Worm (Caenorhabditis elegans) whole organism, young adult: ENCODE results near the gene ttr-44.

Experiments used
- B0019.2 ChIP-seq: fragments of 200-800 bp; sonication (Bioruptor generic); conservative IDR thresholded peaks from 2 replicates; pipeline ENCODE4 v1.3.6; 2022; ENCODE audit warnings: missing genetic modification reagents, missing genetic modification characterization, missing compliant biosample characterization
- B0261.1 ChIP-seq: sonication (generic microtip); optimal IDR thresholded peaks from 2 replicates; lab custom pipeline; 2016; ENCODE audit warnings: mild to moderate bottlenecking, missing genetic modification characterization, moderate library complexity, missing compliant biosample characterization
- B0336.3 ChIP-seq: fragments of 200-800 bp; sonication (Bioruptor generic); IDR thresholded peaks from 2 replicates; pipeline ENCODE4 v1.3.6; 2022; ENCODE audit warnings: missing genetic modification characterization, missing compliant biosample characterization
- C06A6.2 ChIP-seq: fragments of 200-800 bp; sonication (Bioruptor generic); conservative IDR thresholded peaks from 2 replicates; pipeline ENCODE4 v1.3.6; 2022; ENCODE audit warnings: missing genetic modification characterization, missing compliant biosample characterization
- D2030.7 ChIP-seq: fragments of 200-800 bp; sonication (Bioruptor generic); IDR thresholded peaks from 2 replicates; pipeline ENCODE4 v1.3.6; 2022; ENCODE audit warnings: missing genetic modification reagents, missing genetic modification characterization, missing compliant biosample characterization
- F52B5.7 ChIP-seq: sonication (generic microtip); optimal IDR thresholded peaks from 2 replicates; lab custom pipeline; 2016; ENCODE audit warnings: mild to moderate bottlenecking, missing genetic modification characterization, missing compliant biosample characterization
- F57A8.1 ChIP-seq: fragments of 200-800 bp; sonication (Bioruptor generic); optimal IDR thresholded peaks from 2 replicates; lab custom pipeline; 2018; ENCODE audit warnings: mild to moderate bottlenecking, missing genetic modification characterization, moderate library complexity, missing compliant biosample characterization
- F57C9.4 ChIP-seq: sonication (generic microtip); optimal IDR thresholded peaks from 2 replicates; lab custom pipeline; 2017; ENCODE audit warnings: mild to moderate bottlenecking, missing genetic modification characterization, missing compliant biosample characterization
- K12H6.12 ChIP-seq: fragments of 200-800 bp; sonication (Bioruptor generic); optimal IDR thresholded peaks from 2 replicates; lab custom pipeline; 2018; ENCODE audit warnings: mild to moderate bottlenecking, missing genetic modification characterization, missing compliant biosample characterization
- Y95B8A.8 ChIP-seq: fragments of 200-800 bp; sonication (Bioruptor generic); IDR thresholded peaks from 2 replicates; pipeline ENCODE4 v1.3.6; 2022; ENCODE audit warnings: missing genetic modification reagents, missing genetic modification characterization, missing compliant biosample characterization
- ZK185.1 ChIP-seq: sonication (generic microtip); optimal IDR thresholded peaks from 2 replicates; lab custom pipeline; 2016; ENCODE audit warnings: mild to moderate bottlenecking, missing genetic modification characterization, missing compliant biosample characterization; ENCODE audit not compliant: poor library complexity, severe bottlenecking
- attf-3 ChIP-seq: fragments of 200-800 bp; sonication (Bioruptor generic); conservative IDR thresholded peaks from 2 replicates; pipeline ENCODE4 v1.3.6; 2022; ENCODE audit warnings: missing genetic modification reagents, missing genetic modification characterization, missing compliant biosample characterization
- attf-5 ChIP-seq: fragments of 200-800 bp; sonication (Bioruptor generic); optimal IDR thresholded peaks from 2 replicates; lab custom pipeline; 2018; ENCODE audit warnings: mild to moderate bottlenecking, missing genetic modification characterization, missing compliant biosample characterization
- bed-2 ChIP-seq: fragments of 200-800 bp; sonication (Bioruptor generic); IDR thresholded peaks from 2 replicates; pipeline ENCODE4 v1.3.6; 2022; ENCODE audit warnings: missing genetic modification reagents, missing genetic modification characterization, missing compliant biosample characterization
- cebp-1 ChIP-seq, 2 experiments: fragments of 200-800 bp in 1 of 2; sonication (Bioruptor generic) in 1 of 2; sonication (generic microtip) in 1 of 2; IDR thresholded peaks in 1 of 2; optimal IDR thresholded peaks in 1 of 2; 2 replicates each; pipeline versions ENCODE4 v1.3.6 to Lab custom; 2017 to 2022; ENCODE audit warnings: missing compliant biosample characterization in 2 of 2, missing genetic modification characterization in 2 of 2, mild to moderate bottlenecking in 1 of 2, missing genetic modification reagents in 1 of 2, moderate library complexity in 1 of 2
- ceh-27 ChIP-seq: fragments of 200-800 bp; sonication (Bioruptor generic); optimal IDR thresholded peaks from 2 replicates; lab custom pipeline; 2018; ENCODE audit warnings: mild to moderate bottlenecking, missing genetic modification characterization, moderate library complexity, missing compliant biosample characterization
- efl-1 ChIP-seq: fragments of 150-350 bp; optimal IDR thresholded peaks from 2 replicates; lab custom pipeline; 2014; ENCODE audit warnings: missing biosample characterization, missing genetic modification reagents, missing genetic modification characterization
- egl-18 ChIP-seq: fragments of 200-800 bp; sonication (Bioruptor generic); IDR thresholded peaks from 2 replicates; pipeline ENCODE4 v1.3.6; 2022; ENCODE audit warnings: missing genetic modification reagents, missing genetic modification characterization, missing compliant biosample characterization
- egl-44 ChIP-seq: fragments of 200-800 bp; sonication (Bioruptor generic); IDR thresholded peaks from 2 replicates; pipeline ENCODE4 v1.3.6; 2022; ENCODE audit warnings: missing genetic modification reagents, missing genetic modification characterization, missing compliant biosample characterization
- egrh-3 ChIP-seq: fragments of 200-800 bp; sonication (Bioruptor generic); IDR thresholded peaks from 2 replicates; pipeline ENCODE4 v1.3.6; 2022; ENCODE audit warnings: missing genetic modification reagents, missing genetic modification characterization, missing compliant biosample characterization
- fkh-3 ChIP-seq: sonication (generic microtip); optimal IDR thresholded peaks from 2 replicates; lab custom pipeline; 2016; ENCODE audit warnings: mild to moderate bottlenecking, missing genetic modification characterization, missing compliant biosample characterization
- him-1 ChIP-seq: sonication (generic microtip); optimal IDR thresholded peaks from 2 replicates; lab custom pipeline; 2016; ENCODE audit warnings: missing genotype, missing genetic modification reagents, missing genetic modification characterization, missing compliant biosample characterization
- hlh-12 ChIP-seq: sonication (generic microtip); optimal IDR thresholded peaks from 2 replicates; lab custom pipeline; 2016; ENCODE audit warnings: missing genetic modification characterization, missing compliant biosample characterization
- hmg-1.2 ChIP-seq: fragments of 200-800 bp; sonication (Bioruptor generic); IDR thresholded peaks from 2 replicates; pipeline ENCODE4 v1.3.6; 2022; ENCODE audit warnings: missing genetic modification reagents, missing genetic modification characterization, missing compliant biosample characterization
- hsf-1 ChIP-seq: fragments of 200-800 bp; sonication (Bioruptor generic); IDR thresholded peaks from 2 replicates; pipeline ENCODE4 v1.3.6; 2022; ENCODE audit warnings: missing genetic modification reagents, missing genetic modification characterization, missing compliant biosample characterization
- lag-1 ChIP-seq: fragments of 200-800 bp; sonication (Bioruptor generic); IDR thresholded peaks from 2 replicates; pipeline ENCODE4 v1.3.6; 2022; ENCODE audit warnings: missing genetic modification reagents, missing genetic modification characterization, missing compliant biosample characterization
- let-526 ChIP-seq: fragments of 200-800 bp; sonication (Bioruptor generic); IDR thresholded peaks from 2 replicates; pipeline ENCODE4 v1.3.6; 2022; ENCODE audit warnings: missing genetic modification reagents, missing genetic modification characterization, missing compliant biosample characterization
- let-607 ChIP-seq, 2 experiments: fragments of 200-800 bp in 1 of 2; sonication (Bioruptor generic) in 1 of 2; sonication (generic microtip) in 1 of 2; optimal IDR thresholded peaks; 2 replicates each; lab custom pipeline; 2016 to 2018; ENCODE audit warnings: mild to moderate bottlenecking in 2 of 2, missing compliant biosample characterization in 2 of 2, missing genetic modification characterization in 2 of 2, moderate library complexity in 2 of 2, missing genotype in 1 of 2
- lin-26 ChIP-seq: fragments of 200-800 bp; sonication (Bioruptor generic); IDR thresholded peaks from 2 replicates; pipeline ENCODE4 v1.3.6; 2022; ENCODE audit warnings: missing genetic modification reagents, missing genetic modification characterization, missing compliant biosample characterization
- lin-35 ChIP-seq, 3 experiments: fragments of 150-350 bp in 2 of 3; sonication (generic microtip) in 1 of 3; optimal IDR thresholded peaks; 2 replicates each; lab custom pipeline; 2014 to 2018; ENCODE audit warnings: missing biosample characterization in 3 of 3, missing genetic modification characterization in 3 of 3, missing genetic modification reagents in 3 of 3
- lin-40 ChIP-seq: sonication (generic microtip); optimal IDR thresholded peaks from 2 replicates; lab custom pipeline; 2016; ENCODE audit warnings: missing genetic modification characterization, mild to moderate bottlenecking, missing compliant biosample characterization, missing genotype, missing genetic modification reagents
- lir-1 ChIP-seq: fragments of 200-800 bp; sonication (Bioruptor generic); conservative IDR thresholded peaks from 2 replicates; pipeline ENCODE4 v1.3.6; 2022; ENCODE audit warnings: missing genetic modification reagents, missing genetic modification characterization, missing compliant biosample characterization
- madf-10 ChIP-seq: sonication (generic microtip); optimal IDR thresholded peaks from 2 replicates; lab custom pipeline; 2016; ENCODE audit warnings: mild to moderate bottlenecking, missing genetic modification characterization, missing compliant biosample characterization
- mcd-1 ChIP-seq: fragments of 200-800 bp; sonication (Bioruptor generic); IDR thresholded peaks from 2 replicates; pipeline ENCODE4 v1.3.6; 2022; ENCODE audit warnings: missing genetic modification reagents, missing genetic modification characterization, missing compliant biosample characterization
- nhr-80 ChIP-seq: sonication (generic microtip); optimal IDR thresholded peaks from 2 replicates; lab custom pipeline; 2016; ENCODE audit warnings: missing genetic modification characterization, missing compliant biosample characterization
- nhr-90 ChIP-seq: sonication (generic microtip); optimal IDR thresholded peaks from 2 replicates; lab custom pipeline; 2016; ENCODE audit warnings: missing genotype, mild to moderate bottlenecking, missing genetic modification characterization, missing compliant biosample characterization
- sdz-38 ChIP-seq: sonication (generic microtip); optimal IDR thresholded peaks from 2 replicates; lab custom pipeline; 2016; ENCODE audit warnings: missing genotype, missing genetic modification characterization, missing compliant biosample characterization
- snpc-1.3 ChIP-seq: sonication (generic microtip); optimal IDR thresholded peaks from 2 replicates; lab custom pipeline; 2017; ENCODE audit warnings: missing genetic modification characterization, mild to moderate bottlenecking, missing compliant biosample characterization, antibody characterized with exemption, moderate library complexity, missing genotype, missing genetic modification reagents; ENCODE audit not compliant: insufficient read depth
- snpc-4 ChIP-seq, 5 experiments: fragments of 150-350 bp in 1 of 5; sonication (generic microtip) in 4 of 5; optimal IDR thresholded peaks; 2 replicates each; lab custom pipeline; 2014 to 2018; ENCODE audit warnings: missing genetic modification characterization in 5 of 5, missing biosample characterization in 3 of 5, antibody characterized with exemption in 2 of 5, mild to moderate bottlenecking in 2 of 5, missing compliant biosample characterization in 2 of 5, missing genotype in 2 of 5, moderate library complexity in 2 of 5, missing genetic modification reagents in 1 of 5
- unc-130 ChIP-seq: sonication (generic microtip); optimal IDR thresholded peaks from 2 replicates; lab custom pipeline; 2016; ENCODE audit warnings: missing genetic modification reagents, missing genetic modification characterization, missing compliant biosample characterization
- zim-3 ChIP-seq: sonication (generic microtip); optimal IDR thresholded peaks from 2 replicates; lab custom pipeline; 2017; ENCODE audit warnings: mild to moderate bottlenecking, missing genetic modification characterization, moderate library complexity, missing compliant biosample characterization
- ztf-25 ChIP-seq: fragments of 200-800 bp; sonication (Bioruptor generic); IDR thresholded peaks from 2 replicates; pipeline ENCODE4 v1.3.6; 2022; ENCODE audit warnings: missing genetic modification reagents, missing genetic modification characterization, missing compliant biosample characterization
- ztf-6 ChIP-seq: fragments of 200-800 bp; sonication (Bioruptor generic); IDR thresholded peaks from 2 replicates; pipeline ENCODE4 v1.3.6; 2022; ENCODE audit warnings: missing genetic modification reagents, missing genetic modification characterization, missing compliant biosample characterization

Gene ttr-44

ce11 chrV:13556297-13556696 is 25.8 kb upstream of the ttr-44 start, which contains the start of gene C56A3.6:
C56A3.6 (minus strand) TSS chrV:13556397.
- TF ChIP-seq hlh-12: no peak
- no peak for TF ChIP-seq madf-10
- TF ChIP-seq egl-44 (GFP tag; lab: Robert Waterston, UW): no peak
- no peak for TF ChIP-seq nhr-90
- TF ChIP-seq lin-26 (GFP tag; lab: Robert Waterston, UW): no peak
- TF ChIP-seq K12H6.12 (tag; lab: Kevin White, UChicago): no peak
- TF ChIP-seq sdz-38: no peak
- no peak for TF ChIP-seq fkh-3
- no peak for TF ChIP-seq zim-3 (tag; lab: Kevin White, UChicago)
- TF ChIP-seq F57A8.1 (GFP tag; lab: Kevin White, UChicago): no peak
- TF ChIP-seq lag-1 (GFP tag; lab: Robert Waterston, UW): no peak

- TF ChIP-seq snpc-4 (GFP tag; optimal IDR thresholded peaks at IDR 0.05; lab: Kevin White, UChicago) (no peak), snpc-4 (tag; optimal IDR thresholded peaks at IDR 0.05; lab: Kevin White, UChicago) (peak in 1 of 4 experiments; percentile 14), ztf-6 (GFP tag; lab: Robert Waterston, UW) (no peak), B0261.1 (tag; lab: Kevin White, UChicago) (no peak), ztf-25 (GFP tag; lab: Robert Waterston, UW) (0 out of 2 replicates have a peak, but pooled peaks have one; percentile 10), ZK185.1 (tag; lab: Kevin White, UChicago) (peak; percentile 48), mcd-1 (GFP tag; lab: Robert Waterston, UW) (peak; percentile 60), bed-2 (GFP tag; lab: Robert Waterston, UW) (no peak), lin-35 (GFP tag; optimal IDR thresholded peaks at IDR 0.05; lab: Kevin White, UChicago) (peak in 1 of 3 experiments; percentile 20), hmg-1.2 (GFP tag; lab: Robert Waterston, UW) (0 out of 2 replicates have a peak, but pooled peaks have one; percentile 21), D2030.7 (GFP tag; lab: Robert Waterston, UW) (0 out of 2 replicates have a peak, but pooled peaks have one; percentile 26), K12H6.12 (tag; lab: Kevin White, UChicago) (peak; percentile 27), cebp-1 (GFP tag; IDR thresholded peaks at IDR 0.05; lab: Robert Waterston, UW) (peak; percentile 92), cebp-1 (tag; optimal IDR thresholded peaks at IDR 0.05; lab: Kevin White, UChicago) (peak; percentile 99), F57A8.1 (GFP tag; lab: Kevin White, UChicago) (no peak), attf-5 (GFP tag; lab: Kevin White, UChicago) (peak; percentile 53), lin-40 (tag; lab: Kevin White, UChicago) (peak; percentile 4), nhr-80 (tag; lab: Kevin White, UChicago) (peak; percentile 26), let-526 (GFP tag; lab: Robert Waterston, UW) (peak; percentile 63; the same call in 1 of the 2 replicates), egrh-3 (GFP tag; lab: Robert Waterston, UW) (no peak), attf-3 (0 out of 2 replicates have a peak, but pooled peaks have one; percentile 29), zim-3 (tag; lab: Kevin White, UChicago) (no peak), ceh-27 (GFP tag; lab: Kevin White, UChicago) (peak; percentile 58), unc-130 (GFP tag; lab: Kevin White, UChicago) (peak; percentile 28)
These were observed 21.1 kb upstream of the ttr-44 start, which contains the start of the genes C56A3.4 and C56A3.5 for ce11 chrV:13551601-13552000. C56A3.4 (minus strand) TSS chrV:13551754. C56A3.5 (plus strand) TSS chrV:13551967.

- TF ChIP-seq Y95B8A.8: no peak
- TF ChIP-seq F52B5.7: no peak
- no peak for TF ChIP-seq ceh-27 (GFP tag; lab: Kevin White, UChicago)
- no peak for TF ChIP-seq him-1 (tag; lab: Kevin White, UChicago)
- no peak for TF ChIP-seq snpc-1.3 (tag; lab: Kevin White, UChicago)
- no peak for TF ChIP-seq egl-18 (GFP tag; lab: Robert Waterston, UW)
- TF ChIP-seq let-607 (tag; optimal IDR thresholded peaks at IDR 0.05; lab: Kevin White, UChicago): no peak
- no peak for TF ChIP-seq hsf-1 (GFP tag; lab: Robert Waterston, UW)
- TF ChIP-seq attf-3: no peak
- no peak for TF ChIP-seq B0336.3 (GFP tag; lab: Robert Waterston, UW)
- TF ChIP-seq B0019.2 (GFP tag; lab: Robert Waterston, UW): no peak
- no peak for TF ChIP-seq F57C9.4 (tag; lab: Kevin White, UChicago)
- TF ChIP-seq lir-1 (GFP tag; lab: Robert Waterston, UW): no peak
- TF ChIP-seq efl-1 (GFP tag; lab: Kevin White, UChicago): no peak
- TF ChIP-seq C06A6.2 (GFP tag; lab: Robert Waterston, UW): no peak
These were observed 5.6 kb upstream of the ttr-44 start, which contains the start of gene frpr-5 for ce11 chrV:13536058-13536579. frpr-5 (minus strand) TSS chrV:13536108.
